Fruit fly (Drosophila melanogaster): ENCODE measurements around the gene CG14105.

The CG14105 gene

dm6 chr3L:13451562-13451961, 25.1 kb upstream of the CG14105 start (continued):
- peak; percentile 2 for TF ChIP-seq topi (GFP tag; optimal IDR thresholded peaks at IDR 0.05)
- no peak for TF ChIP-seq CG8319 (GFP tag; optimal IDR thresholded peaks at IDR 0.05)
- peak; percentile 77 for TF ChIP-seq CG15336 (GFP tag; IDR thresholded peaks at IDR 0.05)
- TF ChIP-seq net (GFP tag; optimal IDR thresholded peaks at IDR 0.05): peak; percentile 38
- peak; percentile 59; the same call in 2 of the 3 replicates for TF ChIP-seq CG8119 (GFP tag; IDR thresholded peaks at IDR 0.05)
- peak; percentile 48; the same call in 1 of the 2 replicates for TF ChIP-seq CG11294 (GFP tag; IDR thresholded peaks at IDR 0.05)
- peak; percentile 23 for TF ChIP-seq dac (GFP tag; optimal IDR thresholded peaks at IDR 0.05)
- peak; percentile 64 for TF ChIP-seq Eip78C (GFP tag)
- no peak for TF ChIP-seq Met (GFP tag; optimal IDR thresholded peaks at IDR 0.05)
- no peak for TF ChIP-seq CG10669 (GFP tag; optimal IDR thresholded peaks at IDR 0.05)
- peak; percentile 5 for TF ChIP-seq CG8632 (GFP tag; optimal IDR thresholded peaks at IDR 0.05)
- peak; percentile 21 for TF ChIP-seq acj6 (GFP tag; optimal IDR thresholded peaks at IDR 0.05)
- 0 out of 3 replicates have a peak, but pooled peaks have one; percentile 13 for TF ChIP-seq CG6163 (GFP tag; IDR thresholded peaks at IDR 0.05)
- no peak for TF ChIP-seq Eip93F (GFP tag; optimal IDR thresholded peaks at IDR 0.05)
- no peak for TF ChIP-seq CG9139 (GFP tag; optimal IDR thresholded peaks at IDR 0.05)
- no peak for TF ChIP-seq fd85E (GFP tag; optimal IDR thresholded peaks at IDR 0.05)
- TF ChIP-seq svp (GFP tag): peak; percentile 82
- no peak for TF ChIP-seq CG1621 (tag; optimal IDR thresholded peaks at IDR 0.05)
- TF ChIP-seq CG6808 (GFP tag; optimal IDR thresholded peaks at IDR 0.05): peak; percentile 9
- peak; percentile 15 for TF ChIP-seq CG4318 (GFP tag; optimal IDR thresholded peaks at IDR 0.05)
- TF ChIP-seq CG31627 (GFP tag; optimal IDR thresholded peaks at IDR 0.05): peak; percentile 46
- TF ChIP-seq ss (GFP tag; optimal IDR thresholded peaks at IDR 0.05): no peak
- peak; percentile 46 for TF ChIP-seq OdsH (GFP tag; optimal IDR thresholded peaks at IDR 0.05)

DNA sequence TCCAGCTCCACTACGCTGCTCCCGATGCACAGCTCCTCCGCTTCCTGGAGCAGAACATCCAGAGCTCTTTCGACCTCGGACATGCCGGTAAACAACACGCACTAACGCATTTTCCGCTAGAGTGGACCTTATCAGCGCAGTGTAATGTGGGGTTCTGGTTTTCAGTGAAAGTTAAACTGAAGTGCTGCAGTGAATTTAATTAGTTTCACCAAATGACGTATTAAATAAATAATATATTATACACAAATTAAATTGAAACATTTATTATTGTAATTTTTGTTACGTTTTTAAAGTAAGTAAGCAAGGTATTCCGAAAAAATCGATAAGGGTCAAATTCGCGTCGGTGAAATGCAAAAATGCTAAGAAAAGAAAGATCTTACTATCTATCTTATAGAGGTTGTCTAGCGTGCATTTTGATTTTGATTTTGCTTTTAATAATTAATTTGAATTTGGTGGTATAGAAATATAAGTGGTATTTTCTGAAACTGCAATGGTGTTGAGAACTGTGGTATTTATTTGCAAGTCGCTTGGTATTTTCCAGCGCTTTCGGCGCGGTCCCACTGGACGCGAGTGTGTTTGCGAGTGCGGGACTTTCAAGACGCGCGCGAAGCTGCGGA, 23.8 kb upstream of the CG14105 start, which contains the start of the genes JMJD7 and CG10738:
TSS of gene JMJD7 (minus strand) at position 107 of the 617 bp plus-strand sequence.
TSS of gene CG10738 (plus strand) at position 594 of the 617 bp plus-strand sequence.
- TF ChIP-seq Gug (GFP tag; IDR thresholded peaks at IDR 0.05) (no peak), fkh (GFP tag; optimal IDR thresholded peaks at IDR 0.05) (no peak), CG6276 (GFP tag; optimal IDR thresholded peaks at IDR 0.05) (peak; percentile 26), CG8632 (GFP tag; optimal IDR thresholded peaks at IDR 0.05) (no peak), CG16779 (tag; optimal IDR thresholded peaks at IDR 0.05) (no peak), Sox15 (GFP tag; optimal IDR thresholded peaks at IDR 0.05) (no peak), Ets21C (GFP tag; optimal IDR thresholded peaks at IDR 0.05) (no peak), Hr38 (GFP tag; optimal IDR thresholded peaks at IDR 0.05) (no peak), CG31627 (GFP tag; optimal IDR thresholded peaks at IDR 0.05) (peak; percentile 23), CG6854 (GFP tag; optimal IDR thresholded peaks at IDR 0.05) (peak; percentile 48), salr (GFP tag; optimal IDR thresholded peaks at IDR 0.05) (peak in 1 of 2 experiments; percentile 34), CG8319 (GFP tag; optimal IDR thresholded peaks at IDR 0.05) (no peak), CG4318 (GFP tag; optimal IDR thresholded peaks at IDR 0.05) (peak; percentile 3), cyc (GFP tag; optimal IDR thresholded peaks at IDR 0.05) (peak; percentile 69), CG7368 (GFP tag; optimal IDR thresholded peaks at IDR 0.05) (peak; percentile 56), Sox102F (GFP tag; optimal IDR thresholded peaks at IDR 0.05) (peak; percentile 36), CG10631 (GFP tag; optimal IDR thresholded peaks at IDR 0.05) (no peak), acj6 (GFP tag; optimal IDR thresholded peaks at IDR 0.05) (peak; percentile 46), topi (GFP tag; optimal IDR thresholded peaks at IDR 0.05) (peak; percentile 65), vri (GFP tag; optimal IDR thresholded peaks at IDR 0.05) (no peak), CG6163 (GFP tag; IDR thresholded peaks at IDR 0.05) (peak; percentile 85), ss (GFP tag; optimal IDR thresholded peaks at IDR 0.05) (no peak), achi (GFP tag; optimal IDR thresholded peaks at IDR 0.05) (peak; percentile 42), CG6792 (GFP tag; optimal IDR thresholded peaks at IDR 0.05) (peak; percentile 29), Ets96B (tag; optimal IDR thresholded peaks at IDR 0.05) (peak; percentile 40), Lpt (GFP tag; optimal IDR thresholded peaks at IDR 0.05) (peak; percentile 41), CG10669 (GFP tag; optimal IDR thresholded peaks at IDR 0.05) (peak; percentile 78), Blimp-1 (GFP tag; optimal IDR thresholded peaks at IDR 0.05) (peak; percentile 81), CG6808 (GFP tag; optimal IDR thresholded peaks at IDR 0.05) (peak; percentile 36), CG15336 (GFP tag; IDR thresholded peaks at IDR 0.05) (0 out of 2 replicates have a peak, but pooled peaks have one; percentile 18), eg (GFP tag; IDR thresholded peaks at IDR 0.05) (peak; percentile 87), CG34406 (GFP tag; optimal IDR thresholded peaks at IDR 0.05) (no peak), spab (GFP tag; optimal IDR thresholded peaks at IDR 0.05) (no peak), Eip75B (GFP tag; optimal IDR thresholded peaks at IDR 0.05) (no peak), CG11762 (GFP tag; optimal IDR thresholded peaks at IDR 0.05; ENCODE audit: insufficient read depth) (peak; percentile 76), OdsH (GFP tag; optimal IDR thresholded peaks at IDR 0.05) (peak; percentile 51), lz (GFP tag; optimal IDR thresholded peaks at IDR 0.05) (peak; percentile 18)
